Fruit fly (Drosophila melanogaster) whole organism, embryonic: ENCODE measurements around the gene Pde6.

Experiments
- Asciz ChIP-seq: fragments of 200-800 bp; sonication (Bioruptor generic); optimal IDR thresholded peaks from 2 replicates; lab custom pipeline; 2017; ENCODE audit warnings: missing biosample characterization, mild to moderate bottlenecking, missing genetic modification characterization, missing genetic modification reagents
- Atf-2 ChIP-seq: fragments of 200-800 bp; sonication (Bioruptor generic); optimal IDR thresholded peaks from 2 replicates; lab custom pipeline; 2016; ENCODE audit warnings: missing biosample characterization, missing genetic modification characterization
- Atf6 ChIP-seq: fragments of 200-800 bp; sonication (Bioruptor generic); IDR thresholded peaks from 2 replicates; pipeline ENCODE4 v1.3.6; 2022; ENCODE audit warnings: missing biosample characterization, missing genetic modification characterization
- CG11398 ChIP-seq: fragments of 200-800 bp; sonication (Bioruptor generic); optimal IDR thresholded peaks from 2 replicates; lab custom pipeline; 2016; ENCODE audit warnings: missing biosample characterization, missing genetic modification characterization
- CG11695 ChIP-seq: fragments of 200-800 bp; sonication (Bioruptor generic); IDR thresholded peaks from 3 replicates; pipeline ENCODE4 v1.3.6; 2022; ENCODE audit warnings: missing biosample characterization, missing genetic modification characterization
- CG12155 ChIP-seq: fragments of 200-800 bp; sonication (Bioruptor generic); optimal IDR thresholded peaks from 3 replicates; lab custom pipeline; 2016; ENCODE audit warnings: missing biosample characterization, missing genetic modification characterization
- CG1647 ChIP-seq: fragments of 200-800 bp; sonication (Bioruptor generic); optimal IDR thresholded peaks from 3 replicates; lab custom pipeline; 2016; ENCODE audit warnings: missing biosample characterization, missing genetic modification characterization
- CG16863 ChIP-seq: fragments of 200-800 bp; sonication (Bioruptor generic); optimal IDR thresholded peaks from 3 replicates; lab custom pipeline; 2016; ENCODE audit warnings: missing biosample characterization, missing genetic modification characterization
- CG18262 ChIP-seq: fragments of 200-800 bp; optimal IDR thresholded peaks from 3 replicates; lab custom pipeline; 2019; ENCODE audit warnings: missing biosample characterization, mild to moderate bottlenecking, missing genetic modification characterization, moderate library complexity
- CG1832 ChIP-seq: fragments of 200-800 bp; sonication (Bioruptor generic); optimal IDR thresholded peaks from 2 replicates; lab custom pipeline; 2017; ENCODE audit warnings: missing biosample characterization, mild to moderate bottlenecking, missing genetic modification characterization, inconsistent platforms
- CG18764 ChIP-seq: fragments of 200-800 bp; sonication (Bioruptor generic); optimal IDR thresholded peaks from 3 replicates; lab custom pipeline; 2016; ENCODE audit warnings: missing biosample characterization, missing genetic modification characterization
- CG2120 ChIP-seq: fragments of 200-800 bp; sonication (Bioruptor generic); optimal IDR thresholded peaks from 3 replicates; lab custom pipeline; 2016; ENCODE audit warnings: missing biosample characterization, missing genetic modification characterization
- CG3065 ChIP-seq: fragments of 200-800 bp; sonication (Bioruptor generic); optimal IDR thresholded peaks from 2 replicates; lab custom pipeline; 2016; ENCODE audit warnings: missing biosample characterization, missing genetic modification characterization
- CG32772 ChIP-seq: fragments of 200-800 bp; sonication (Bioruptor generic); IDR thresholded peaks from 2 replicates; pipeline ENCODE4 v1.3.6; 2022; ENCODE audit warnings: missing biosample characterization, missing genetic modification characterization
- CG34224 ChIP-seq: fragments of 200-800 bp; sonication (Bioruptor generic); IDR thresholded peaks from 3 replicates; pipeline ENCODE4 v1.3.6; 2022; ENCODE audit warnings: missing biosample characterization, missing genetic modification characterization; ENCODE audit not compliant: partially characterized antibody
- CG43689 ChIP-seq: fragments of 200-800 bp; sonication (Bioruptor generic); IDR thresholded peaks from 2 replicates; pipeline ENCODE4 v1.3.6; 2022; ENCODE audit warnings: missing biosample characterization, missing genetic modification characterization
- CG7271 ChIP-seq: fragments of 200-800 bp; sonication (Bioruptor generic); optimal IDR thresholded peaks from 2 replicates; lab custom pipeline; 2018; ENCODE audit warnings: missing biosample characterization, mild to moderate bottlenecking, missing genetic modification characterization, moderate library complexity
- CG8089 ChIP-seq: fragments of 200-800 bp; sonication (Bioruptor generic); optimal IDR thresholded peaks from 3 replicates; lab custom pipeline; 2016; ENCODE audit warnings: missing biosample characterization, missing genetic modification characterization
- D ChIP-seq, 2 experiments: fragments of 200-800 bp in 1 of 2; fragments of >200 bp in 1 of 2; sonication (Bioruptor generic) in 1 of 2; optimal IDR thresholded peaks; 2 replicates in 1 of 2; 3 replicates in 1 of 2; lab custom pipeline; 2017; ENCODE audit warnings: mild to moderate bottlenecking in 1 of 2, missing biosample characterization in 1 of 2, missing genetic modification characterization in 1 of 2, missing genetic modification reagents in 1 of 2
- Dbx ChIP-seq: fragments of 200-800 bp; sonication (Bioruptor generic); IDR thresholded peaks from 3 replicates; pipeline ENCODE4 v1.3.6; 2022; ENCODE audit warnings: missing biosample characterization, missing genetic modification characterization
- Ets65A ChIP-seq: fragments of 200-800 bp; sonication (Bioruptor generic); peaks from one replicate; lab custom pipeline; 2016; ENCODE audit warnings: missing biosample characterization, missing genetic modification characterization
- H15 ChIP-seq: fragments of 200-800 bp; sonication (Bioruptor generic); IDR thresholded peaks from 3 replicates; pipeline ENCODE4 v1.3.6; 2022; ENCODE audit warnings: missing biosample characterization, missing genetic modification characterization
- Hand ChIP-seq: fragments of 200-800 bp; sonication (Bioruptor generic); optimal IDR thresholded peaks from 2 replicates; lab custom pipeline; 2017; ENCODE audit warnings: mild to moderate bottlenecking, missing biosample characterization, missing genetic modification reagents, missing genetic modification characterization
- Nf-YB ChIP-seq: fragments of 200-800 bp; sonication (Bioruptor generic); optimal IDR thresholded peaks from 3 replicates; lab custom pipeline; 2019; ENCODE audit warnings: missing biosample characterization, mild to moderate bottlenecking, missing genetic modification characterization, moderate library complexity
- PHDP ChIP-seq: fragments of 200-800 bp; sonication (Bioruptor generic); optimal IDR thresholded peaks from 3 replicates; lab custom pipeline; 2018; ENCODE audit warnings: missing biosample characterization, mild to moderate bottlenecking, missing genetic modification characterization, moderate library complexity
- Ptx1 ChIP-seq: fragments of 200-800 bp; sonication (Bioruptor generic); IDR thresholded peaks from 2 replicates; pipeline ENCODE4 v1.3.6; 2022; ENCODE audit warnings: missing biosample characterization, missing genetic modification characterization
- Sry-β ChIP-seq: fragments of 200-800 bp; sonication (Bioruptor generic); optimal IDR thresholded peaks from 2 replicates; lab custom pipeline; 2018; ENCODE audit warnings: missing biosample characterization, mild to moderate bottlenecking, missing genetic modification characterization, moderate library complexity
- Xrp1 ChIP-seq: fragments of 200-800 bp; sonication (Bioruptor generic); IDR thresholded peaks from 2 replicates; pipeline ENCODE4 v1.3.6; 2022; ENCODE audit warnings: missing biosample characterization, missing genetic modification characterization
- al ChIP-seq: fragments of 200-800 bp; sonication (Bioruptor generic); IDR thresholded peaks from 2 replicates; pipeline ENCODE4 v1.3.6; 2022; ENCODE audit warnings: missing biosample characterization, missing genetic modification characterization
- aop ChIP-seq: fragments of 200-800 bp; sonication (Bioruptor generic); IDR thresholded peaks from 2 replicates; pipeline ENCODE4 v1.3.6; 2022; ENCODE audit warnings: missing biosample characterization, missing genetic modification characterization
- ash1 ChIP-seq: fragments of 200-800 bp; sonication (Bioruptor generic); optimal IDR thresholded peaks from 2 replicates; lab custom pipeline; 2018; ENCODE audit warnings: missing biosample characterization, mild to moderate bottlenecking, missing genetic modification characterization
- bcd ChIP-seq: fragments of 200-800 bp; sonication (Bioruptor generic); optimal IDR thresholded peaks from 2 replicates; lab custom pipeline; 2017; ENCODE audit warnings: missing biosample characterization, mild to moderate bottlenecking, missing genetic modification characterization
- br ChIP-seq: fragments of >200 bp; optimal IDR thresholded peaks from 2 replicates; lab custom pipeline; 2017
- btn ChIP-seq: fragments of 200-800 bp; sonication (Bioruptor generic); optimal IDR thresholded peaks from 2 replicates; lab custom pipeline; 2016; ENCODE audit warnings: missing biosample characterization, missing genetic modification characterization
- cad ChIP-seq: fragments of >200 bp; optimal IDR thresholded peaks from 2 replicates; lab custom pipeline; 2017; ENCODE audit warnings: missing biosample characterization, missing genetic modification characterization
- cas ChIP-seq: fragments of 200-800 bp; sonication (Bioruptor generic); IDR thresholded peaks from 2 replicates; pipeline ENCODE4 v1.3.6; 2022; ENCODE audit warnings: missing biosample characterization, missing genetic modification characterization
- her ChIP-seq: fragments of 200-800 bp; sonication (Bioruptor generic); optimal IDR thresholded peaks from 2 replicates; lab custom pipeline; 2016; ENCODE audit warnings: missing biosample characterization, missing genetic modification characterization
- hth ChIP-seq: fragments of >200 bp; optimal IDR thresholded peaks from 2 replicates; lab custom pipeline; 2017; ENCODE audit warnings: inconsistent platforms
- jing ChIP-seq: fragments of 200-800 bp; sonication (Bioruptor generic); optimal IDR thresholded peaks from 2 replicates; lab custom pipeline; 2018; ENCODE audit warnings: missing biosample characterization, mild to moderate bottlenecking, missing genetic modification characterization
- lov ChIP-seq, 2 experiments: fragments of 200-800 bp in 1 of 2; fragments of >200 bp in 1 of 2; sonication (Bioruptor generic) in 1 of 2; IDR thresholded peaks in 1 of 2; optimal IDR thresholded peaks in 1 of 2; 2 replicates in 1 of 2; 3 replicates in 1 of 2; pipeline versions ENCODE4 v1.3.6 to Lab custom; 2017 to 2022; ENCODE audit warnings: missing biosample characterization in 1 of 2, missing genetic modification characterization in 1 of 2
- luna ChIP-seq: fragments of 200-800 bp; sonication (Bioruptor generic); optimal IDR thresholded peaks from 2 replicates; lab custom pipeline; 2016; ENCODE audit warnings: missing biosample characterization, missing genetic modification characterization
- pho ChIP-seq: fragments of 200-800 bp; sonication (Bioruptor generic); optimal IDR thresholded peaks from 2 replicates; lab custom pipeline; 2016; ENCODE audit warnings: missing biosample characterization, missing genetic modification characterization
- phol ChIP-seq: fragments of 200-800 bp; sonication (Bioruptor generic); optimal IDR thresholded peaks from 3 replicates; lab custom pipeline; 2018; ENCODE audit warnings: missing biosample characterization, mild to moderate bottlenecking, missing genetic modification characterization, moderate library complexity
- run ChIP-seq: fragments of 200-800 bp; sonication (Bioruptor generic); optimal IDR thresholded peaks from 3 replicates; lab custom pipeline; 2018; ENCODE audit warnings: missing biosample characterization, mild to moderate bottlenecking, missing genetic modification characterization
- shn ChIP-seq: fragments of 200-800 bp; sonication (Bioruptor generic); optimal IDR thresholded peaks from 3 replicates; lab custom pipeline; 2016; ENCODE audit warnings: missing biosample characterization, missing genetic modification characterization
- slbo ChIP-seq: fragments of 200-800 bp; sonication (Bioruptor generic); IDR thresholded peaks from 2 replicates; pipeline ENCODE4 v1.3.6; 2022; ENCODE audit warnings: missing biosample characterization, missing genetic modification characterization
- tll ChIP-seq, 2 experiments: fragments of 200-800 bp in 1 of 2; fragments of >200 bp in 1 of 2; sonication (Bioruptor generic) in 1 of 2; optimal IDR thresholded peaks; 2 replicates each; lab custom pipeline; 2017 to 2019; ENCODE audit warnings: missing biosample characterization in 2 of 2, missing genetic modification characterization in 2 of 2, mild to moderate bottlenecking in 1 of 2, moderate library complexity in 1 of 2
- toy ChIP-seq: fragments of 200-800 bp; sonication (Bioruptor generic); IDR thresholded peaks from 2 replicates; pipeline ENCODE4 v1.3.6; 2022; ENCODE audit warnings: missing biosample characterization, missing genetic modification characterization
- vfl ChIP-seq: fragments of 200-800 bp; sonication (Bioruptor generic); optimal IDR thresholded peaks from 2 replicates; lab custom pipeline; 2016; ENCODE audit warnings: missing biosample characterization, missing genetic modification characterization
- z ChIP-seq: fragments of 200-800 bp; sonication (Bioruptor generic); IDR thresholded peaks from 3 replicates; pipeline ENCODE4 v1.3.6; 2022; ENCODE audit warnings: missing biosample characterization, missing genetic modification characterization

Pde6 gene

dm6 chr3R:14574962-14575717 lies 17.0 kb upstream of the Pde6 start (continued):
- TF ChIP-seq shn (GFP tag; lab: Kevin White, UChicago) (peak; percentile 29), al (GFP tag; lab: Robert Waterston, UW) (peak; percentile 56), CG1832 (peak; percentile 5), cas (no peak), her (GFP tag; lab: Kevin White, UChicago) (no peak), CG18764 (GFP tag; lab: Kevin White, UChicago) (peak; percentile 66), toy (GFP tag; lab: Robert Waterston, UW) (no peak), CG12155 (GFP tag; lab: Kevin White, UChicago) (peak; percentile 79), vfl (GFP tag; lab: Kevin White, UChicago) (peak; percentile 50), Ets65A (GFP tag; lab: Kevin White, UChicago) (peak; percentile 95), run (no peak), H15 (peak; percentile 62; the same call in 1 of the 3 replicates), CG32772 (peak; percentile 64), ash1 (GFP tag; lab: Kevin White, UChicago) (no peak), luna (GFP tag; lab: Kevin White, UChicago) (no peak), D (optimal IDR thresholded peaks at IDR 0.05; lab: Kevin White, UChicago) (no peak), D (GFP tag; optimal IDR thresholded peaks at IDR 0.05; lab: Kevin White, UChicago) (peak; percentile 44), CG1647 (GFP tag; lab: Kevin White, UChicago) (no peak), Atf6 (GFP tag; lab: Robert Waterston, UW) (peak; percentile 72), CG11398 (peak; percentile 13), CG11695 (peak; percentile 51; the same call in 2 of the 3 replicates), pho (GFP tag; lab: Kevin White, UChicago) (peak; percentile 76), cad (GFP tag; lab: Kevin White, UChicago) (no peak), btn (no peak), Xrp1 (peak; percentile 71), Ptx1 (peak; percentile 82), Dbx (GFP tag; lab: Robert Waterston, UW) (peak; percentile 78; the same call in 2 of the 3 replicates), tll (GFP tag; optimal IDR thresholded peaks at IDR 0.05; lab: Kevin White, UChicago) (peak in 1 of 2 experiments; percentile 12), jing (no peak), Nf-YB (GFP tag; lab: Kevin White, UChicago) (peak; percentile 65), br (lab: Kevin White, UChicago) (no peak), CG18262 (tag; lab: Kevin White, UChicago) (peak; percentile 77), CG43689 (GFP tag; lab: Robert Waterston, UW) (no peak), phol (tag; lab: Kevin White, UChicago) (peak; percentile 85), PHDP (tag; lab: Kevin White, UChicago) (peak; percentile 75), z (GFP tag; lab: Robert Waterston, UW) (no peak), Hand (GFP tag; lab: Kevin White, UChicago) (peak; percentile 16), slbo (peak; percentile 84), Sry-β (GFP tag; lab: Kevin White, UChicago) (peak; percentile 86), lov (optimal IDR thresholded peaks at IDR 0.05; lab: Kevin White, UChicago) (no peak), lov (GFP tag; IDR thresholded peaks at IDR 0.05; lab: Robert Waterston, UW) (0 out of 3 replicates have a peak, but pooled peaks have one; percentile 21), CG7271 (tag; lab: Kevin White, UChicago) (peak; percentile 6), CG16863 (peak; percentile 64), CG3065 (GFP tag; lab: Kevin White, UChicago) (peak; percentile 37), aop (no peak), CG34224 (GFP tag; lab: Robert Waterston, UW) (no peak), bcd (GFP tag; lab: Kevin White, UChicago) (peak; percentile 76), CG8089 (GFP tag; lab: Kevin White, UChicago) (peak; percentile 49), Atf-2 (GFP tag; lab: Kevin White, UChicago) (peak; percentile 62), CG2120 (peak; percentile 82), Asciz (peak; percentile 54), hth (lab: Kevin White, UChicago) (no peak)
